Worm (Caenorhabditis elegans) whole organism, mixed stage, embryonic: ENCODE data around the gene dlat-1.

Source experiments
- M03D4.4 ChIP-seq: sonication (generic microtip); optimal IDR thresholded peaks from 2 replicates; lab custom pipeline; 2017; ENCODE audit warnings: mild to moderate bottlenecking, missing genetic modification characterization, missing compliant biosample characterization
- bed-3 ChIP-seq: fragments of 200-800 bp; sonication (Bioruptor generic); optimal IDR thresholded peaks from 3 replicates; lab custom pipeline; 2018; ENCODE audit warnings: mild to moderate bottlenecking, missing genetic modification characterization, moderate library complexity, missing compliant biosample characterization
- blmp-1 ChIP-seq: fragments of 150-350 bp; optimal IDR thresholded peaks from 2 replicates; lab custom pipeline; 2014; ENCODE audit warnings: missing biosample characterization, missing genetic modification characterization
- ceh-39 ChIP-seq: fragments of 150-350 bp; optimal IDR thresholded peaks from 2 replicates; lab custom pipeline; 2014; ENCODE audit warnings: missing biosample characterization, missing genetic modification characterization
- ceh-43 ChIP-seq: fragments of 200-800 bp; sonication (Bioruptor generic); optimal IDR thresholded peaks from 2 replicates; lab custom pipeline; 2018; ENCODE audit warnings: mild to moderate bottlenecking, missing genetic modification characterization, moderate library complexity, missing compliant biosample characterization
- ceh-83 ChIP-seq: fragments of 200-800 bp; sonication (Bioruptor generic); optimal IDR thresholded peaks from 2 replicates; lab custom pipeline; 2018; ENCODE audit warnings: mild to moderate bottlenecking, missing genetic modification characterization, missing compliant biosample characterization
- ces-1 ChIP-seq: fragments of 150-350 bp; optimal IDR thresholded peaks from 2 replicates; lab custom pipeline; 2014; ENCODE audit warnings: missing biosample characterization, missing genetic modification reagents, missing genetic modification characterization
- cnd-1 ChIP-seq: fragments of 200-800 bp; sonication (Bioruptor generic); optimal IDR thresholded peaks from 2 replicates; lab custom pipeline; 2018; ENCODE audit warnings: mild to moderate bottlenecking, missing genetic modification characterization, missing compliant biosample characterization
- drap-1 ChIP-seq: fragments of 200-800 bp; sonication (Bioruptor generic); optimal IDR thresholded peaks from 3 replicates; lab custom pipeline; 2018; ENCODE audit warnings: mild to moderate bottlenecking, missing genetic modification characterization, missing compliant biosample characterization
- elt-1 ChIP-seq: sonication (generic microtip); optimal IDR thresholded peaks from 2 replicates; lab custom pipeline; 2017; ENCODE audit warnings: missing genetic modification characterization, mild to moderate bottlenecking, missing compliant biosample characterization, antibody characterized with exemption, moderate library complexity, borderline replicate concordance; ENCODE audit not compliant: insufficient read depth
- ham-2 ChIP-seq: fragments of 200-800 bp; sonication (Bioruptor generic); optimal IDR thresholded peaks from 2 replicates; lab custom pipeline; 2018; ENCODE audit warnings: mild to moderate bottlenecking, missing genetic modification characterization, missing compliant biosample characterization
- hlh-1 ChIP-seq: fragments of 150-350 bp; optimal IDR thresholded peaks from 2 replicates; lab custom pipeline; 2014; ENCODE audit warnings: missing biosample characterization, missing genetic modification reagents, missing genetic modification characterization
- lin-13 ChIP-seq: fragments of 150-350 bp; optimal IDR thresholded peaks from 2 replicates; lab custom pipeline; 2014; ENCODE audit warnings: missing biosample characterization, missing genetic modification characterization
- lin-32 ChIP-seq: fragments of 200-800 bp; sonication (Bioruptor generic); optimal IDR thresholded peaks from 2 replicates; lab custom pipeline; 2018; ENCODE audit warnings: mild to moderate bottlenecking, missing genetic modification characterization, missing compliant biosample characterization
- lsy-2 ChIP-seq: fragments of 150-350 bp; optimal IDR thresholded peaks from 2 replicates; lab custom pipeline; 2014; ENCODE audit warnings: missing biosample characterization, missing genetic modification characterization
- mep-1 ChIP-seq: fragments of 150-350 bp; optimal IDR thresholded peaks from 2 replicates; lab custom pipeline; 2017; ENCODE audit warnings: missing biosample characterization, missing genetic modification reagents, missing genetic modification characterization, inconsistent platforms
- mls-2 ChIP-seq: sonication (generic microtip); optimal IDR thresholded peaks from 2 replicates; lab custom pipeline; 2016; ENCODE audit warnings: mild to moderate bottlenecking, missing genetic modification characterization, moderate library complexity, missing compliant biosample characterization
- nhr-12 ChIP-seq: fragments of 150-350 bp; optimal IDR thresholded peaks from 2 replicates; lab custom pipeline; 2014; ENCODE audit warnings: missing biosample characterization, missing genetic modification characterization
- nhr-2 ChIP-seq: fragments of 150-350 bp; optimal IDR thresholded peaks from 2 replicates; lab custom pipeline; 2014; ENCODE audit warnings: missing biosample characterization, missing genetic modification characterization
- nhr-237 ChIP-seq: fragments of 150-350 bp; optimal IDR thresholded peaks from 2 replicates; lab custom pipeline; 2014; ENCODE audit warnings: missing biosample characterization, missing genetic modification characterization
- nhr-28 ChIP-seq: fragments of 150-350 bp; optimal IDR thresholded peaks from 2 replicates; lab custom pipeline; 2014; ENCODE audit warnings: missing biosample characterization, missing genetic modification characterization
- nhr-76 ChIP-seq: sonication (generic microtip); optimal IDR thresholded peaks from 2 replicates; lab custom pipeline; 2017; ENCODE audit warnings: missing biosample characterization, missing genetic modification characterization
- pha-4 ChIP-seq: fragments of 150-350 bp; optimal IDR thresholded peaks from 2 replicates; lab custom pipeline; 2018; ENCODE audit warnings: missing biosample characterization, missing genetic modification reagents, missing genetic modification characterization
- sem-2 ChIP-seq: fragments of 200-800 bp; sonication (Bioruptor generic); optimal IDR thresholded peaks from 2 replicates; lab custom pipeline; 2018; ENCODE audit warnings: mild to moderate bottlenecking, missing genetic modification characterization, missing compliant biosample characterization
- snpc-4 ChIP-seq: fragments of 150-350 bp; optimal IDR thresholded peaks from 2 replicates; lab custom pipeline; 2014; ENCODE audit warnings: missing biosample characterization, missing genetic modification characterization
- tbx-8 ChIP-seq: fragments of 200-800 bp; sonication (Bioruptor generic); optimal IDR thresholded peaks from 2 replicates; lab custom pipeline; 2018; ENCODE audit warnings: mild to moderate bottlenecking, missing genetic modification characterization, moderate library complexity, missing compliant biosample characterization
- unc-62 ChIP-seq: fragments of 150-350 bp; optimal IDR thresholded peaks from 2 replicates; lab custom pipeline; 2014; ENCODE audit warnings: missing biosample characterization, missing genetic modification reagents, missing genetic modification characterization
- zip-8 ChIP-seq: fragments of 150-350 bp; optimal IDR thresholded peaks from 2 replicates; lab custom pipeline; 2014; ENCODE audit warnings: missing biosample characterization, missing genetic modification characterization
- ztf-11 ChIP-seq: fragments of 150-350 bp; optimal IDR thresholded peaks from 2 replicates; lab custom pipeline; 2014; ENCODE audit warnings: missing biosample characterization, missing genetic modification characterization

The dlat-1 gene

ce11 chrV:14468196-14468874 lies 21.2 kb upstream of the dlat-1 start, which contains the start of gene srz-97:
Gene srz-97, minus strand, starts transcription at chrV:14468246.
- TF ChIP-seq drap-1 (GFP tag; lab: Kevin White, UChicago) (peak; percentile 53), unc-62 (GFP tag; lab: Kevin White, UChicago) (no peak), nhr-76 (no peak), hlh-1 (no peak), ceh-83 (peak; percentile 1), ham-2 (GFP tag; lab: Kevin White, UChicago) (no peak), lin-32 (GFP tag; lab: Kevin White, UChicago) (no peak), cnd-1 (tag; lab: Kevin White, UChicago) (peak; percentile 64)

- TF ChIP-seq blmp-1: no peak
- TF ChIP-seq mls-2 (tag; lab: Kevin White, UChicago): no peak
- TF ChIP-seq lsy-2 (tag; lab: Kevin White, UChicago): no peak
- no peak for TF ChIP-seq ztf-11 (tag; lab: Kevin White, UChicago)
- TF ChIP-seq nhr-2 (tag; lab: Kevin White, UChicago): no peak
- TF ChIP-seq ham-2 (GFP tag; lab: Kevin White, UChicago): no peak
- TF ChIP-seq M03D4.4: no peak
- no peak for TF ChIP-seq snpc-4 (tag; lab: Kevin White, UChicago)
- no peak for TF ChIP-seq nhr-28 (tag; lab: Kevin White, UChicago)
- no peak for TF ChIP-seq zip-8 (tag; lab: Kevin White, UChicago)
- TF ChIP-seq unc-62 (GFP tag; lab: Kevin White, UChicago): no peak
Measured at ce11 chrV:14464368-14464767, 17.3 kb upstream of the dlat-1 start, which contains the start of gene F08H9.4. Gene F08H9.4, minus strand, starts transcription at chrV:14464428.

- TF ChIP-seq drap-1 (GFP tag; lab: Kevin White, UChicago): peak; percentile 14
- TF ChIP-seq cnd-1 (tag; lab: Kevin White, UChicago): peak; percentile 7
Measured at ce11 chrV:14463087-14463486, 16.0 kb upstream of the dlat-1 start, which contains the start of gene F08H9.3. Gene F08H9.3, minus strand, starts transcription at chrV:14463338.

- no peak for TF ChIP-seq nhr-12
- TF ChIP-seq ham-2 (GFP tag; lab: Kevin White, UChicago): no peak
- no peak for TF ChIP-seq tbx-8
- TF ChIP-seq bed-3: no peak
- no peak for TF ChIP-seq lin-13 (tag; lab: Kevin White, UChicago)
- no peak for TF ChIP-seq blmp-1
- no peak for TF ChIP-seq mep-1 (tag; lab: Kevin White, UChicago)
- no peak for TF ChIP-seq ceh-39 (tag; lab: Kevin White, UChicago)
- TF ChIP-seq M03D4.4: no peak
- TF ChIP-seq mls-2 (tag; lab: Kevin White, UChicago): no peak
- no peak for TF ChIP-seq nhr-2 (tag; lab: Kevin White, UChicago)
- TF ChIP-seq nhr-28 (tag; lab: Kevin White, UChicago): no peak
- no peak for TF ChIP-seq lin-32 (GFP tag; lab: Kevin White, UChicago)
- no peak for TF ChIP-seq ceh-83
- no peak for TF ChIP-seq ceh-43 (GFP tag; lab: Kevin White, UChicago)
- no peak for TF ChIP-seq elt-1 (tag; lab: Kevin White, UChicago)
- no peak for TF ChIP-seq cnd-1 (tag; lab: Kevin White, UChicago)
- TF ChIP-seq sem-2 (GFP tag; lab: Kevin White, UChicago): no peak
- no peak for TF ChIP-seq drap-1 (GFP tag; lab: Kevin White, UChicago)
- TF ChIP-seq, all 35 proteins: peak for 0
Measured at ce11 chrV:14462653-14463052, 15.6 kb upstream of the dlat-1 start.

- TF ChIP-seq ceh-39 (tag; lab: Kevin White, UChicago): no peak
- TF ChIP-seq ces-1: no peak
- TF ChIP-seq ztf-11 (tag; lab: Kevin White, UChicago): no peak
- TF ChIP-seq nhr-2 (tag; lab: Kevin White, UChicago): no peak
- no peak for TF ChIP-seq nhr-28 (tag; lab: Kevin White, UChicago)
- TF ChIP-seq sem-2 (GFP tag; lab: Kevin White, UChicago): no peak
- no peak for TF ChIP-seq hlh-1
- no peak for TF ChIP-seq unc-62 (GFP tag; lab: Kevin White, UChicago)
- no peak for TF ChIP-seq mls-2 (tag; lab: Kevin White, UChicago)
- TF ChIP-seq lin-32 (GFP tag; lab: Kevin White, UChicago): no peak
- TF ChIP-seq nhr-12: no peak
- TF ChIP-seq mep-1 (tag; lab: Kevin White, UChicago): no peak
- no peak for TF ChIP-seq tbx-8
- no peak for TF ChIP-seq elt-1 (tag; lab: Kevin White, UChicago)
- TF ChIP-seq pha-4 (tag; lab: Kevin White, UChicago): no peak
- no peak for TF ChIP-seq nhr-237 (tag; lab: Kevin White, UChicago)
- TF ChIP-seq ceh-43 (GFP tag; lab: Kevin White, UChicago): no peak
- TF ChIP-seq cnd-1 (tag; lab: Kevin White, UChicago): no peak
Measured at ce11 chrV:14460615-14461102, 13.6 kb upstream of the dlat-1 start, which contains the start of gene F08H9.2. Gene F08H9.2, plus strand, starts transcription at chrV:14460665.
